Worm (Caenorhabditis elegans) whole organism, midembryonic: ENCODE results near the gene col-80.

ENCODE experiments used
- cog-1 ChIP-seq: sonication (generic microtip); optimal IDR thresholded peaks from 2 replicates; lab custom pipeline; 2016; ENCODE audit warnings: missing genetic modification characterization, missing compliant biosample characterization
- flt-1 ChIP-seq: fragments of 200-800 bp; sonication (Bioruptor generic); IDR thresholded peaks from 2 replicates; pipeline ENCODE4 v1.3.6; 2022; ENCODE audit warnings: missing genetic modification characterization, missing compliant biosample characterization
- ref-1 ChIP-seq: fragments of 200-800 bp; sonication (Bioruptor generic); conservative IDR thresholded peaks from 2 replicates; pipeline ENCODE4 v1.3.6; 2022; ENCODE audit warnings: missing genetic modification reagents, missing genetic modification characterization, missing compliant biosample characterization
- tab-1 ChIP-seq: fragments of 200-800 bp; sonication (Bioruptor generic); IDR thresholded peaks from 2 replicates; pipeline ENCODE4 v1.3.6; 2022; ENCODE audit warnings: missing genetic modification characterization, missing compliant biosample characterization

DNA sequence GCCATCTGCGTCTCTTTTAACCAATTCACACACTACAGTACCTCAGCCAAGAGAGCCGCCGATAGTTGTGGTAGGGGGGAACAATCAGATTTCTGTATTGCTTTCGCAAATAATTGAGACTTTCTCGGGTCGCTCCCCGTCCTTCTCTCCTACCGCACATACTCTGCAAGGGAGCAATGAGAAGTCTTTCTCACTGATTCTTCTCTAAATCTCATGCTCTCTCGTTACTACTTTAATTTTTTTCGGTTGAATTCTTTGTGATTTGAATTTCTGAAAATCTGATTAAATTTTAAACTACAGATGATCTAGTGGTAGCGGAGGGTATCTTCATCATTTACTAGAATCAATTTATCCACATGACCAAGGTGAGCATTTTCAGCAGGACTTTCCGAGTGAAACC lies 31.7 kb upstream of the col-80 start, which contains the start of gene ptb-1:
- no peak for TF ChIP-seq cog-1 (tag; lab: Kevin White, UChicago)
- no peak for TF ChIP-seq tab-1 (GFP tag; lab: Robert Waterston, UW)
- TF ChIP-seq flt-1 (GFP tag; lab: Robert Waterston, UW) = no peak
- TF ChIP-seq ref-1 = no peak
